Worm (Caenorhabditis elegans): ENCODE data around the gene tcer-1.

The tcer-1 gene

DNA sequence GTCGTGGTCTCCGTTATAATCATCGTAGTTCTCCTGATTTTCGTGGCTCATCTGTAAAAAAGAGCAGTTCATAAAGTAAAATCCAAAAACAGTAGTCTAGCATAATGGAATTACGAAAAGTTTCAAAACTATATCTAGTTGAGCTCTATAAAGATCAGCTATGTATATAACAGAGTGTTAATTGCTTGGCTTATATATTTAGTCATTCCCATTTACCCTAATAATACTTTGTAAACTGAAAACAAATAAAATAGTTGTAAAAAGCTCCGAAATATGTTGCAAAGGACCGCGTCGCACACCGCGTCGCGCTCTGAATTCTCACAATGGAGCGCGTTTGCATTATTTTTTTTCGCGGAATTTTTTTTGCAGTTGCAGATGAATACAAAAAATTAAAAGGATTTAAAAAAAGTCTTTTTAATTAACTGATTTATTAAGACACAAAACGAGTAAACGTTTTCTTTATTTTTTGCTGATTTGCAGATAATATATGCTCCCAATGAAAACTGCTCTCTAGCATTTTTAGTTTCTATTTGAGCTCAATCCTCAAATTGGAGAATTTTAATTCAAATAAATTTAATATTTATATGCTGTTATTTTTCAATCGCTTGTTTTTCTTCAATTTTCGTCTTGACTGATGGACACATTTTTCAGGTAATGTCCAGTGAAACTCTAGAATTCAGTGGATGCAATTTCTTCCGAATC is at the start of gene tcer-1, which contains the start of gene ZK1127.5 (continued):
- TF ChIP-seq nhr-237 (tag; optimal IDR thresholded peaks at IDR 0.05) (no peak), T20F7.1 (GFP tag; optimal IDR thresholded peaks at IDR 0.05) (peak; percentile 57), dve-1 (tag; optimal IDR thresholded peaks at IDR 0.05; ENCODE audit: insufficient read depth) (peak; percentile 50)

- no peak for TF ChIP-seq ztf-11 (tag; optimal IDR thresholded peaks at IDR 0.05)
- no peak for TF ChIP-seq pqm-1 (tag; optimal IDR thresholded peaks at IDR 0.05)
- TF ChIP-seq daf-16 (GFP tag; optimal IDR thresholded peaks at IDR 0.05) = no peak
- TF ChIP-seq daf-16 (tag; optimal IDR thresholded peaks at IDR 0.05) = no peak
- no peak for TF ChIP-seq nhr-28 (tag; optimal IDR thresholded peaks at IDR 0.05)
- TF ChIP-seq hif-1 (tag; optimal IDR thresholded peaks at IDR 0.05) = peak in 1 of 2 experiments; percentile 31
- TF ChIP-seq lsy-2 (tag; optimal IDR thresholded peaks at IDR 0.05) = peak in 1 of 2 experiments; percentile 10
- TF ChIP-seq aha-1 (tag) = no peak
- no peak for TF ChIP-seq ceh-44 (GFP tag; IDR thresholded peaks at IDR 0.05)
- TF ChIP-seq nhr-111 (GFP tag; optimal IDR thresholded peaks at IDR 0.05) = no peak
- no peak for TF ChIP-seq dmd-8 (GFP tag; IDR thresholded peaks at IDR 0.05)
- peak; percentile 74; the same call in 1 of the 2 replicates for TF ChIP-seq zfp-3 (GFP tag; conservative IDR thresholded peaks at IDR 0.05)
- no peak for TF ChIP-seq hmg-1.1 (GFP tag; IDR thresholded peaks at IDR 0.05)
- TF ChIP-seq rbr-2 (tag; optimal IDR thresholded peaks at IDR 0.05) = no peak
- TF ChIP-seq unc-62 (GFP tag; optimal IDR thresholded peaks at IDR 0.05 in 1 of 2) = peak in 1 of 2 experiments; percentile 96
- TF ChIP-seq unc-62 (tag; optimal IDR thresholded peaks at IDR 0.05) = no peak
- 0 out of 4 replicates have a peak, but pooled peaks of 1 of the 2 experiments have one; percentile 3 for TF ChIP-seq madf-5 (GFP tag; IDR thresholded peaks at IDR 0.05)
- TF ChIP-seq nhr-102 (tag; optimal IDR thresholded peaks at IDR 0.05) = no peak
- TF ChIP-seq D1046.2 (GFP tag; IDR thresholded peaks at IDR 0.05) = no peak
- no peak for TF ChIP-seq nhr-11 (tag; optimal IDR thresholded peaks at IDR 0.05)
- no peak for TF ChIP-seq tag-97 (GFP tag; IDR thresholded peaks at IDR 0.05)
- TF ChIP-seq zip-11 (GFP tag; IDR thresholded peaks at IDR 0.05) = no peak
- peak; percentile 63 for TF ChIP-seq ama-1 (optimal IDR thresholded peaks at IDR 0.05)
- peak; percentile 38 for TF ChIP-seq T20F7.1 (GFP tag; optimal IDR thresholded peaks at IDR 0.05)
- TF ChIP-seq ceh-28 (tag; optimal IDR thresholded peaks at IDR 0.05) = no peak
Measured at ce11 chrII:7099231-7099630, 49.4 kb upstream of the tcer-1 start.

DNA sequence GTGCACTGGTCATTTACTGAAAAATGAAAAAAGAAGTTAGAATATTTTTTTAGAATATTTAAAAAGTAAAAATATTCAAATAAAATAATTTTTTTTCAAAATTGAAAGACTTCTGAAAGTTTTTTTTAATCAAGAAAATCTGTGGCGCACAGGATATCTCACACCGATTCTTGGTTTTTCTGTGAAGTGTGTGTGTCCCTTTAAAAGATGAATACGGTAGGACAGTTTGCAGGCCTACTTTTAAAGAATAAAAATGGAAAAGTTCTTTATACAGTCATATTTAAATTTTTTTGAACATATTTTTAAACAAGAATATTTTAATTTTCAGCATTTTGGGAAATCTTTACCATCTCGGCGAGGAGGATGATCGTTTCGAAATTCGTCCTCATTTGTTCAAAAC is 48.7 kb upstream of the tcer-1 start, which contains the start of gene mct-5:
mct-5 (minus strand) TSS at position 16 of the 400 bp plus-strand sequence.
- no peak for TF ChIP-seq lin-29 (GFP tag; IDR thresholded peaks at IDR 0.05)
- TF ChIP-seq T26A8.4 (GFP tag; IDR thresholded peaks at IDR 0.05) = no peak
- no peak for TF ChIP-seq daf-19 (GFP tag; conservative IDR thresholded peaks at IDR 0.05)
- TF ChIP-seq snpc-4 (tag; optimal IDR thresholded peaks at IDR 0.05) = no peak
- no peak for TF ChIP-seq nhr-237 (tag; optimal IDR thresholded peaks at IDR 0.05)
- TF ChIP-seq F26F4.8 (GFP tag; conservative IDR thresholded peaks at IDR 0.05) = no peak
- no peak for TF ChIP-seq ctbp-1 (GFP tag; IDR thresholded peaks at IDR 0.05)
- no peak for TF ChIP-seq arid-1 (GFP tag; conservative IDR thresholded peaks at IDR 0.05)
- TF ChIP-seq ceh-62 (tag; optimal IDR thresholded peaks at IDR 0.05) = no peak
- TF ChIP-seq tra-1 (GFP tag; IDR thresholded peaks at IDR 0.05) = no peak
- TF ChIP-seq tag-97 (GFP tag; IDR thresholded peaks at IDR 0.05) = no peak
- no peak for TF ChIP-seq attf-4 (tag; optimal IDR thresholded peaks at IDR 0.05)
- TF ChIP-seq lsy-2 (tag; optimal IDR thresholded peaks at IDR 0.05) = no peak
- TF ChIP-seq dmd-8 (GFP tag; IDR thresholded peaks at IDR 0.05) = no peak
- no peak for TF ChIP-seq cey-2 (tag; optimal IDR thresholded peaks at IDR 0.05; ENCODE audit: borderline replicate concordance, insufficient read depth)
- TF ChIP-seq F49E8.2 (tag; optimal IDR thresholded peaks at IDR 0.05; ENCODE audit: borderline replicate concordance) = no peak
- no peak for TF ChIP-seq lin-39 (tag; optimal IDR thresholded peaks at IDR 0.05)
- TF ChIP-seq hlh-11 (tag; optimal IDR thresholded peaks at IDR 0.05) = no peak
- no peak for TF ChIP-seq Y105C5A.15 (GFP tag; IDR thresholded peaks at IDR 0.05)

Measured in whole organism, L4 larva.